Worm (Caenorhabditis elegans) whole organism, mixed stage, embryonic: ENCODE data around the gene T05C12.11.

Experiments
- blmp-1 ChIP-seq: fragments of 150-350 bp; optimal IDR thresholded peaks from 2 replicates; lab custom pipeline; 2014; ENCODE audit warnings: missing biosample characterization, missing genetic modification characterization
- ces-1 ChIP-seq: fragments of 150-350 bp; optimal IDR thresholded peaks from 2 replicates; lab custom pipeline; 2014; ENCODE audit warnings: missing biosample characterization, missing genetic modification reagents, missing genetic modification characterization
- elt-3 ChIP-seq: fragments of 150-350 bp; optimal IDR thresholded peaks from 2 replicates; lab custom pipeline; 2014; ENCODE audit warnings: missing biosample characterization, missing genetic modification characterization
- lsy-2 ChIP-seq: fragments of 150-350 bp; optimal IDR thresholded peaks from 2 replicates; lab custom pipeline; 2014; ENCODE audit warnings: missing biosample characterization, missing genetic modification characterization
- mab-5 ChIP-seq: fragments of 150-350 bp; optimal IDR thresholded peaks from 2 replicates; lab custom pipeline; 2014; ENCODE audit warnings: missing biosample characterization, missing genetic modification characterization
- mep-1 ChIP-seq: fragments of 150-350 bp; optimal IDR thresholded peaks from 2 replicates; lab custom pipeline; 2017; ENCODE audit warnings: missing biosample characterization, missing genetic modification reagents, missing genetic modification characterization, inconsistent platforms
- nhr-12 ChIP-seq: fragments of 150-350 bp; optimal IDR thresholded peaks from 2 replicates; lab custom pipeline; 2014; ENCODE audit warnings: missing biosample characterization, missing genetic modification characterization
- nhr-28 ChIP-seq: fragments of 150-350 bp; optimal IDR thresholded peaks from 2 replicates; lab custom pipeline; 2014; ENCODE audit warnings: missing biosample characterization, missing genetic modification characterization
- pha-4 ChIP-seq: fragments of 150-350 bp; optimal IDR thresholded peaks from 2 replicates; lab custom pipeline; 2018; ENCODE audit warnings: missing biosample characterization, missing genetic modification reagents, missing genetic modification characterization
- tbx-8 ChIP-seq: fragments of 200-800 bp; sonication (Bioruptor generic); optimal IDR thresholded peaks from 2 replicates; lab custom pipeline; 2018; ENCODE audit warnings: mild to moderate bottlenecking, missing genetic modification characterization, moderate library complexity, missing compliant biosample characterization

- TF ChIP-seq elt-3 (tag; lab: Kevin White, UChicago) = no peak
- TF ChIP-seq mab-5 (tag; lab: Kevin White, UChicago) = no peak
- peak; percentile 62 for TF ChIP-seq mep-1 (tag; lab: Kevin White, UChicago)
- no peak for TF ChIP-seq nhr-12 (tag; lab: Kevin White, UChicago)
- no peak for TF ChIP-seq blmp-1 (tag; lab: Kevin White, UChicago)
- no peak for TF ChIP-seq tbx-8 (GFP tag; lab: Kevin White, UChicago)
- peak; percentile 67 for TF ChIP-seq pha-4 (tag; lab: Kevin White, UChicago)
- no peak for TF ChIP-seq ces-1 (GFP tag; lab: Kevin White, UChicago)
- TF ChIP-seq lsy-2 (tag; lab: Kevin White, UChicago) = peak; percentile 99
- no peak for TF ChIP-seq nhr-28 (tag; lab: Kevin White, UChicago)
These were observed 45.4 kb downstream of the T05C12.11 start, which contains the start of gene ire-1 for ce11 chrII:8124867-8125266.
